Worm (Caenorhabditis elegans) whole organism, L3 larva: ENCODE data around the gene T20D3.14.

Source experiments
- ZK546.5 ChIP-seq: sonication (generic microtip); optimal IDR thresholded peaks from 2 replicates; lab custom pipeline; 2017; ENCODE audit warnings: missing biosample characterization, missing genetic modification characterization
- aly-2 ChIP-seq: fragments of 150-350 bp; optimal IDR thresholded peaks from 2 replicates; lab custom pipeline; 2014; ENCODE audit warnings: missing biosample characterization, missing genetic modification characterization
- ama-1 ChIP-seq: fragments of 150-350 bp; optimal IDR thresholded peaks from 2 replicates; lab custom pipeline; 2018
- ceh-16 ChIP-seq: sonication (generic microtip); optimal IDR thresholded peaks from 2 replicates; lab custom pipeline; 2017; ENCODE audit warnings: missing biosample characterization, missing genetic modification characterization
- ceh-28 ChIP-seq: fragments of 150-350 bp; optimal IDR thresholded peaks from 2 replicates; lab custom pipeline; 2014; ENCODE audit warnings: missing biosample characterization, missing genetic modification reagents, missing genetic modification characterization
- ceh-82 ChIP-seq: fragments of 150-350 bp; optimal IDR thresholded peaks from 2 replicates; lab custom pipeline; 2014; ENCODE audit warnings: missing biosample characterization, missing genetic modification characterization
- daf-12 ChIP-seq: fragments of 150-350 bp; optimal IDR thresholded peaks from 2 replicates; lab custom pipeline; 2014; ENCODE audit warnings: missing biosample characterization, missing genetic modification reagents, missing genetic modification characterization
- egl-27 ChIP-seq: sonication (generic microtip); optimal IDR thresholded peaks from 4 replicates; lab custom pipeline; 2017; ENCODE audit warnings: missing biosample characterization, missing genetic modification reagents, missing genetic modification characterization
- elt-1 ChIP-seq: fragments of 150-350 bp; optimal IDR thresholded peaks from 2 replicates; lab custom pipeline; 2014; ENCODE audit warnings: missing biosample characterization, missing genetic modification characterization
- elt-2 ChIP-seq: sonication (generic microtip); optimal IDR thresholded peaks from 2 replicates; lab custom pipeline; 2016; ENCODE audit warnings: missing genetic modification reagents, mild to moderate bottlenecking, missing genetic modification characterization, missing compliant biosample characterization
- elt-3 ChIP-seq, 3 experiments: fragments of 150-350 bp in 1 of 3; sonication (generic microtip) in 2 of 3; optimal IDR thresholded peaks; 2 replicates in 2 of 3; 4 replicates in 1 of 3; lab custom pipeline; 2014 to 2017; ENCODE audit warnings: missing biosample characterization in 3 of 3, missing genetic modification characterization in 3 of 3
- eor-1 ChIP-seq, 2 experiments: fragments of 150-350 bp; optimal IDR thresholded peaks; 2 replicates each; lab custom pipeline; 2014 to 2018; ENCODE audit warnings: missing biosample characterization in 2 of 2, missing genetic modification characterization in 2 of 2
- fkh-2 ChIP-seq: fragments of 150-350 bp; optimal IDR thresholded peaks from 2 replicates; lab custom pipeline; 2014; ENCODE audit warnings: missing biosample characterization, missing genetic modification reagents, missing genetic modification characterization
- hmg-11 ChIP-seq: sonication (generic microtip); optimal IDR thresholded peaks from 2 replicates; lab custom pipeline; 2016; ENCODE audit warnings: missing genetic modification characterization, missing compliant biosample characterization
- jun-1 ChIP-seq: fragments of 150-350 bp; optimal IDR thresholded peaks from 2 replicates; lab custom pipeline; 2014; ENCODE audit warnings: missing biosample characterization, missing genetic modification reagents, missing genetic modification characterization
- lin-15B ChIP-seq: fragments of 150-350 bp; optimal IDR thresholded peaks from 2 replicates; lab custom pipeline; 2014; ENCODE audit warnings: missing biosample characterization, missing genetic modification characterization
- lin-39 ChIP-seq: fragments of 150-350 bp; optimal IDR thresholded peaks from 2 replicates; lab custom pipeline; 2018; ENCODE audit warnings: missing biosample characterization, missing genetic modification reagents, missing genetic modification characterization
- nfya-1 ChIP-seq: sonication (generic microtip); optimal IDR thresholded peaks from 2 replicates; lab custom pipeline; 2017; ENCODE audit warnings: missing genetic modification characterization, mild to moderate bottlenecking, missing compliant biosample characterization, antibody characterized with exemption, moderate library complexity; ENCODE audit not compliant: insufficient read depth
- nhr-12 ChIP-seq: fragments of 150-350 bp; optimal IDR thresholded peaks from 2 replicates; lab custom pipeline; 2014; ENCODE audit warnings: missing biosample characterization, missing genetic modification characterization
- nhr-23 ChIP-seq: fragments of 150-350 bp; optimal IDR thresholded peaks from 2 replicates; lab custom pipeline; 2014; ENCODE audit warnings: missing biosample characterization, missing genetic modification reagents, missing genetic modification characterization
- nhr-237 ChIP-seq: fragments of 150-350 bp; optimal IDR thresholded peaks from 2 replicates; lab custom pipeline; 2014; ENCODE audit warnings: missing biosample characterization, missing genetic modification characterization
- nhr-43 ChIP-seq: sonication (generic microtip); optimal IDR thresholded peaks from 2 replicates; lab custom pipeline; 2016; ENCODE audit warnings: mild to moderate bottlenecking, missing genetic modification characterization, missing compliant biosample characterization; ENCODE audit not compliant: poor library complexity, severe bottlenecking
- nhr-76 ChIP-seq: fragments of 150-350 bp; sonication (generic microtip); optimal IDR thresholded peaks from 5 replicates; lab custom pipeline; 2014; ENCODE audit warnings: missing biosample characterization, missing genetic modification characterization
- nhr-77 ChIP-seq: fragments of 150-350 bp; optimal IDR thresholded peaks from 2 replicates; lab custom pipeline; 2014; ENCODE audit warnings: missing biosample characterization, missing genetic modification characterization
- pha-4 ChIP-seq: fragments of 150-350 bp; optimal IDR thresholded peaks from 2 replicates; lab custom pipeline; 2014; ENCODE audit warnings: missing biosample characterization, missing genetic modification reagents, missing genetic modification characterization
- sea-2 ChIP-seq: fragments of 150-350 bp; sonication (generic microtip); optimal IDR thresholded peaks from 4 replicates; lab custom pipeline; 2014; ENCODE audit warnings: missing biosample characterization, missing genetic modification reagents, missing genetic modification characterization
- skn-1 ChIP-seq: fragments of 150-350 bp; optimal IDR thresholded peaks from 2 replicates; lab custom pipeline; 2014; ENCODE audit warnings: missing biosample characterization, missing genetic modification characterization
- snpc-4 ChIP-seq: fragments of 150-350 bp; optimal IDR thresholded peaks from 2 replicates; lab custom pipeline; 2014; ENCODE audit warnings: missing biosample characterization, missing genetic modification characterization
- tbx-2 ChIP-seq: sonication (generic microtip); optimal IDR thresholded peaks from 2 replicates; lab custom pipeline; 2016; ENCODE audit warnings: mild to moderate bottlenecking, missing genetic modification characterization, missing compliant biosample characterization
- unc-62 ChIP-seq: fragments of 150-350 bp; sonication (generic microtip); optimal IDR thresholded peaks from 4 replicates; lab custom pipeline; 2014; ENCODE audit warnings: missing biosample characterization, missing genetic modification reagents, missing genetic modification characterization
- zag-1 ChIP-seq: fragments of 150-350 bp; optimal IDR thresholded peaks from 2 replicates; lab custom pipeline; 2014; ENCODE audit warnings: missing biosample characterization, missing genetic modification characterization
- ztf-4 ChIP-seq: fragments of 150-350 bp; optimal IDR thresholded peaks from 2 replicates; lab custom pipeline; 2014; ENCODE audit warnings: missing biosample characterization, missing genetic modification characterization

Gene T20D3.14

ce11 chrIV:9327706-9328105, 8.0 kb downstream of the T20D3.14 start, which contains the start of gene clec-183:
TSS of gene clec-183 (plus strand) at chrIV:9328006.
- no peak for TF ChIP-seq ceh-16 (tag; lab: Kevin White, UChicago)
- TF ChIP-seq lin-39 (tag; lab: Kevin White, UChicago) = no peak
- TF ChIP-seq elt-3 (tag; optimal IDR thresholded peaks at IDR 0.05; lab: Kevin White, UChicago) = no peak
- no peak for TF ChIP-seq eor-1 (tag; optimal IDR thresholded peaks at IDR 0.05; lab: Kevin White, UChicago)
- TF ChIP-seq nhr-12 (tag; lab: Kevin White, UChicago) = no peak

- TF ChIP-seq egl-27 (tag; lab: Kevin White, UChicago) = no peak
- TF ChIP-seq daf-12 (tag; lab: Kevin White, UChicago) = no peak
- TF ChIP-seq unc-62 (GFP tag; lab: Kevin White, UChicago) = no peak
- peak; percentile 10 for TF ChIP-seq elt-2 (tag; lab: Kevin White, UChicago)
Observed at ce11 chrIV:9323989-9324506, 11.7 kb downstream of the T20D3.14 start, which contains the start of the genes nspg-11 and F49C12.15. TSS of gene nspg-11 (minus strand) at chrIV:9324089. TSS of gene F49C12.15 (plus strand) at chrIV:9324456.

- TF ChIP-seq fkh-2 (tag; lab: Kevin White, UChicago) (no peak), nhr-237 (tag; lab: Kevin White, UChicago) (no peak), ama-1 (peak; percentile 58), nhr-76 (tag; lab: Kevin White, UChicago) (no peak), tbx-2 (tag; lab: Kevin White, UChicago) (peak; percentile 2), nhr-43 (tag; lab: Kevin White, UChicago) (peak; percentile 43), skn-1 (tag; lab: Kevin White, UChicago) (no peak), zag-1 (tag; lab: Kevin White, UChicago) (no peak), elt-2 (tag; lab: Kevin White, UChicago) (peak; percentile 20), egl-27 (tag; lab: Kevin White, UChicago) (no peak), aly-2 (no peak)
Observed at ce11 chrIV:9322489-9322888, 13.2 kb downstream of the T20D3.14 start.

- TF ChIP-seq hmg-11 (tag; lab: Kevin White, UChicago) = peak; percentile 0
- TF ChIP-seq skn-1 (tag; lab: Kevin White, UChicago) = peak; percentile 5
- TF ChIP-seq zag-1 (tag; lab: Kevin White, UChicago) = no peak
- TF ChIP-seq snpc-4 = peak; percentile 29
- TF ChIP-seq lin-15B (tag; lab: Kevin White, UChicago) = peak; percentile 9
- peak; percentile 1 for TF ChIP-seq jun-1 (tag; lab: Kevin White, UChicago)
- TF ChIP-seq nhr-76 (tag; lab: Kevin White, UChicago) = no peak
- peak; percentile 9 for TF ChIP-seq nhr-23 (tag; lab: Kevin White, UChicago)
- TF ChIP-seq elt-2 (tag; lab: Kevin White, UChicago) = peak; percentile 43
- TF ChIP-seq elt-1 (tag; lab: Kevin White, UChicago) = no peak
- TF ChIP-seq ceh-28 (tag; lab: Kevin White, UChicago) = peak; percentile 38
- TF ChIP-seq nhr-43 (tag; lab: Kevin White, UChicago) = no peak
- no peak for TF ChIP-seq ceh-82 (tag; lab: Kevin White, UChicago)
- TF ChIP-seq pha-4 (tag; lab: Kevin White, UChicago) = peak; percentile 22
- no peak for TF ChIP-seq nhr-12 (tag; lab: Kevin White, UChicago)
- TF ChIP-seq nfya-1 = peak; percentile 54
- TF ChIP-seq nhr-77 (tag; lab: Kevin White, UChicago) = no peak
Observed at ce11 chrIV:9321039-9321851, 14.5 kb downstream of the T20D3.14 start, which contains the start of the genes F49C12.12 and vha-17. TSS of gene F49C12.12 (minus strand) at chrIV:9321089. TSS of gene vha-17 (plus strand) at chrIV:9321801.

- TF ChIP-seq nhr-76 (tag; lab: Kevin White, UChicago) (no peak), ztf-4 (tag; lab: Kevin White, UChicago) (no peak), sea-2 (GFP tag; lab: Kevin White, UChicago) (no peak), aly-2 (no peak), ZK546.5 (tag; lab: Kevin White, UChicago) (no peak), ceh-16 (tag; lab: Kevin White, UChicago) (no peak), nhr-77 (tag; lab: Kevin White, UChicago) (no peak)
Observed at ce11 chrIV:9320023-9320422, 15.7 kb downstream of the T20D3.14 start.
